Fruit fly (Drosophila melanogaster): ENCODE data around the gene Cont.

DNA sequence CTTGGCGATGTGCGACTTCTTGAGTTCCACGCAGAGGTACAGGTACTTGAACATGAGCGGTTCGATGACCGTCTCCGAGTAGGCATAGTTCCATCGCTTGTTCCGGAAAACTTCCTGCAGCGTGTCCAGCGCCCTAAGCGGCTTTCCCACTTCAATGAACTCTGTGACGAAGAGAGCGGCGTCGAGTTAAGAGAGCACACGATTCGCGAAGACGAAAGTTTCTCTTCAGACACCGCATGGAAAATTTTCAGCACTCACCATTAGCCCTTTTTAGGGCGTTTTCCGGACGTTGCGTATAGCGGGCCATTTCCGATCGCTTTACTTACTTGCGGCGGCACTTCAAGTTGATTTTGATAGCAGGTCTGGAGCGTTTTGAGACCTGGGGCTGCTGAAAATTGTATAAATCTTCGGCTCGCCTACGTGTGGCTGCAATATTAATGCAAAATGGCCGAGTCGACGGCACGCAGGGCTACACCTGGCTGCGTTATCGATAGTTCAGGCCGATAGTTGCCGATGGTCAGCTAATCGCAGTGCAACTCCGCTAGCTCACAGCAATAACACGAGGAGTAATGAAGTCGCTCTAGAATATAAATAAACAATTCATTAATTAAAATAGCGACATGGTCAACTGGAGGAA, 52.5 kb downstream of the Cont start, which contains the start of the genes eIF3a and CG1074:
- TF ChIP-seq Ets98B (GFP tag; IDR thresholded peaks at IDR 0.05) (0 out of 2 replicates have a peak, but pooled peaks have one; percentile 48), Pif1A (GFP tag; optimal IDR thresholded peaks at IDR 0.05) (no peak), CG17806 (tag; optimal IDR thresholded peaks at IDR 0.05) (no peak), fd96Ca (GFP tag; IDR thresholded peaks at IDR 0.05) (peak; percentile 55; the same call in 2 of the 3 replicates), CG14655 (GFP tag; optimal IDR thresholded peaks at IDR 0.05) (no peak), EcR (GFP tag; optimal IDR thresholded peaks at IDR 0.05) (peak; percentile 76), D1 (tag; optimal IDR thresholded peaks at IDR 0.05) (no peak), Snoo (tag; optimal IDR thresholded peaks at IDR 0.05) (peak; percentile 63), gl (tag; optimal IDR thresholded peaks at IDR 0.05) (peak; percentile 33)

Measured in whole organism, pupa.